Worm (Caenorhabditis elegans) whole organism, L3 larva: ENCODE results near the gene arx-3.

Source experiments
- ama-1 ChIP-seq: fragments of 150-350 bp; optimal IDR thresholded peaks from 2 replicates; lab custom pipeline; 2018
- ceh-82 ChIP-seq: fragments of 150-350 bp; optimal IDR thresholded peaks from 2 replicates; lab custom pipeline; 2014; ENCODE audit warnings: missing biosample characterization, missing genetic modification characterization
- daf-12 ChIP-seq: fragments of 150-350 bp; optimal IDR thresholded peaks from 2 replicates; lab custom pipeline; 2014; ENCODE audit warnings: missing biosample characterization, missing genetic modification reagents, missing genetic modification characterization
- elt-2 ChIP-seq: sonication (generic microtip); optimal IDR thresholded peaks from 2 replicates; lab custom pipeline; 2016; ENCODE audit warnings: missing genetic modification reagents, mild to moderate bottlenecking, missing genetic modification characterization, missing compliant biosample characterization
- elt-3 ChIP-seq, 3 experiments: fragments of 150-350 bp in 1 of 3; sonication (generic microtip) in 2 of 3; optimal IDR thresholded peaks; 2 replicates in 2 of 3; 4 replicates in 1 of 3; lab custom pipeline; 2014 to 2017; ENCODE audit warnings: missing biosample characterization in 3 of 3, missing genetic modification characterization in 3 of 3
- fkh-2 ChIP-seq: fragments of 150-350 bp; optimal IDR thresholded peaks from 2 replicates; lab custom pipeline; 2014; ENCODE audit warnings: missing biosample characterization, missing genetic modification reagents, missing genetic modification characterization
- mdl-1 ChIP-seq: fragments of 150-350 bp; optimal IDR thresholded peaks from 2 replicates; lab custom pipeline; 2014; ENCODE audit warnings: missing biosample characterization, missing genetic modification characterization
- nhr-11 ChIP-seq: fragments of 150-350 bp; optimal IDR thresholded peaks from 2 replicates; lab custom pipeline; 2014; ENCODE audit warnings: missing biosample characterization, missing genetic modification characterization
- nhr-12 ChIP-seq: fragments of 150-350 bp; optimal IDR thresholded peaks from 2 replicates; lab custom pipeline; 2014; ENCODE audit warnings: missing biosample characterization, missing genetic modification characterization
- nhr-237 ChIP-seq: fragments of 150-350 bp; optimal IDR thresholded peaks from 2 replicates; lab custom pipeline; 2014; ENCODE audit warnings: missing biosample characterization, missing genetic modification characterization
- unc-39 ChIP-seq: sonication (generic microtip); optimal IDR thresholded peaks from 4 replicates; lab custom pipeline; 2017; ENCODE audit warnings: missing biosample characterization, missing genetic modification characterization
- unc-62 ChIP-seq: fragments of 150-350 bp; sonication (generic microtip); optimal IDR thresholded peaks from 4 replicates; lab custom pipeline; 2014; ENCODE audit warnings: missing biosample characterization, missing genetic modification reagents, missing genetic modification characterization

ce11 chrIII:12063934-12064333 is 5.7 kb upstream of the arx-3 start:
- TF ChIP-seq nhr-237 (tag; lab: Kevin White, UChicago): no peak
- no peak for TF ChIP-seq ceh-82
- no peak for TF ChIP-seq mdl-1 (tag; lab: Kevin White, UChicago)
- no peak for TF ChIP-seq ama-1 (lab: Kevin White, UChicago)
- TF ChIP-seq daf-12 (tag; lab: Kevin White, UChicago): no peak
- TF ChIP-seq fkh-2: no peak
- no peak for TF ChIP-seq nhr-12 (tag; lab: Kevin White, UChicago)
- no peak for TF ChIP-seq elt-2
- TF ChIP-seq elt-3 (tag; optimal IDR thresholded peaks at IDR 0.05; lab: Kevin White, UChicago): no peak
- no peak for TF ChIP-seq unc-39
- TF ChIP-seq unc-62 (GFP tag; lab: Kevin White, UChicago): no peak
- no peak for TF ChIP-seq nhr-11
